Fruit fly (Drosophila melanogaster): ENCODE results near the gene CG17271.

- no peak for TF ChIP-seq h (optimal IDR thresholded peaks at IDR 0.05)
- TF ChIP-seq ttk (optimal IDR thresholded peaks at IDR 0.05), result no peak
Measured at dm6 chr3R:20826929-20827328, 5.3 kb upstream of the CG17271 start.
